Worm (Caenorhabditis elegans): ENCODE measurements around the gene srv-8.

ce11 chrV:13441661-13442060 is 21.1 kb upstream of the srv-8 start, which contains the start of gene col-162:
- TF ChIP-seq unc-55 (GFP tag; optimal IDR thresholded peaks at IDR 0.05), result no peak
- TF ChIP-seq pqm-1 (tag; optimal IDR thresholded peaks at IDR 0.05), result no peak
- no peak for TF ChIP-seq dve-1 (tag; optimal IDR thresholded peaks at IDR 0.05)
- no peak for TF ChIP-seq lin-11 (tag; optimal IDR thresholded peaks at IDR 0.05)
- TF ChIP-seq unc-86 (tag; optimal IDR thresholded peaks at IDR 0.05), result no peak

Data from whole organism, late embryonic.